Worm (Caenorhabditis elegans) whole organism, L3 larva: ENCODE data around the gene Y94H6A.2.

ENCODE experiments used
- ZK546.5 ChIP-seq: sonication (generic microtip); optimal IDR thresholded peaks from 2 replicates; lab custom pipeline; 2017; ENCODE audit warnings: missing biosample characterization, missing genetic modification characterization
- egl-5 ChIP-seq: fragments of 150-350 bp; optimal IDR thresholded peaks from 2 replicates; lab custom pipeline; 2017; ENCODE audit warnings: missing biosample characterization, missing genetic modification reagents, missing genetic modification characterization, inconsistent platforms
- pha-4 ChIP-seq: fragments of 150-350 bp; optimal IDR thresholded peaks from 2 replicates; lab custom pipeline; 2014; ENCODE audit warnings: missing biosample characterization, missing genetic modification reagents, missing genetic modification characterization
- pqm-1 ChIP-seq: fragments of 150-350 bp; optimal IDR thresholded peaks from 2 replicates; lab custom pipeline; 2017; ENCODE audit warnings: missing biosample characterization, missing genetic modification characterization, inconsistent platforms
- ztf-4 ChIP-seq: fragments of 150-350 bp; optimal IDR thresholded peaks from 2 replicates; lab custom pipeline; 2014; ENCODE audit warnings: missing biosample characterization, missing genetic modification characterization

DNA sequence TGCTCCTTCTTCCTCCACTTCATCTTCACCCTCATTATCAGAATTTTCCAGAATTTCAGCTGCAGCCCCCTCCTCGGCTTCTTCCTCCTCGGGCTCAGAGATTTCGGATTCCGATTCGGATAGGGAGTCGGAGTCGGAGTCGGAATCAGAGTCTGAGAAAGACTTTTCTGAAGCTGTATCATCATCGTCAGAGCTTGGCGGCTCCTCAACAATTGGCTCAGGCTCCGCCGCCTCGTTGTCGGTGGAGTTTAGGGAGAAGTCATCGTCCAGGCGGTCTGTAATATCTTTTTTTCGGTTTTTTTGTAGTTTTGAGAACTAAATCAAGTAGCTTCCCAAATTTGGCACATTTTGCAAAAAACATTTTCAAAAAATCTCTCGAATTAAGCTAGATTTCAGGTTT is 40.7 kb downstream of the Y94H6A.2 start:
- TF ChIP-seq pha-4 (no peak), egl-5 (tag; lab: Kevin White, UChicago) (no peak), ZK546.5 (tag; lab: Kevin White, UChicago) (no peak), ztf-4 (tag; lab: Kevin White, UChicago) (no peak), pqm-1 (tag; lab: Kevin White, UChicago) (no peak)
